Worm (Caenorhabditis elegans): ENCODE data around the gene F32D8.15.

F32D8.15 gene

ce11 chrV:10939990-10940570 is 36.2 kb downstream of the F32D8.15 start:
- TF ChIP-seq hlh-17 (GFP tag; optimal IDR thresholded peaks at IDR 0.05; ENCODE audit: borderline replicate concordance) (no peak), mep-1 (tag; optimal IDR thresholded peaks at IDR 0.05) (no peak), alr-1 (tag; optimal IDR thresholded peaks at IDR 0.05; ENCODE audit: borderline replicate concordance) (no peak), pag-3 (tag; optimal IDR thresholded peaks at IDR 0.05; ENCODE audit: borderline replicate concordance, insufficient read depth) (no peak), nhr-237 (tag; optimal IDR thresholded peaks at IDR 0.05) (no peak), snpc-4 (tag; optimal IDR thresholded peaks at IDR 0.05) (no peak), mdl-1 (tag; optimal IDR thresholded peaks at IDR 0.05) (peak in 1 of 2 experiments; percentile 19), lin-39 (tag; optimal IDR thresholded peaks at IDR 0.05) (no peak), grh-1 (GFP tag; IDR thresholded peaks at IDR 0.05) (peak; percentile 46; the same call in 1 of the 2 replicates), lin-15B (tag; optimal IDR thresholded peaks at IDR 0.05) (no peak), unc-130 (tag; optimal IDR thresholded peaks at IDR 0.05) (no peak), ama-1 (optimal IDR thresholded peaks at IDR 0.05) (no peak), aha-1 (tag; optimal IDR thresholded peaks at IDR 0.05) (no peak), snu-23 (GFP tag; optimal IDR thresholded peaks at IDR 0.05) (no peak), blmp-1 (tag; optimal IDR thresholded peaks at IDR 0.05) (peak; percentile 46), nhr-85 (tag) (peak; percentile 92), pqm-1 (tag; optimal IDR thresholded peaks at IDR 0.05) (no peak), jun-1 (tag; optimal IDR thresholded peaks at IDR 0.05) (no peak), lin-35 (GFP tag; optimal IDR thresholded peaks at IDR 0.05) (no peak), dpl-1 (GFP tag; optimal IDR thresholded peaks at IDR 0.05) (no peak), efl-1 (optimal IDR thresholded peaks at IDR 0.05) (no peak), efl-1 (GFP tag; optimal IDR thresholded peaks at IDR 0.05 in 1 of 2) (peak in 1 of 2 experiments; percentile 70), irx-1 (tag; optimal IDR thresholded peaks at IDR 0.05) (no peak), elt-3 (tag; optimal IDR thresholded peaks at IDR 0.05) (no peak), ets-5 (GFP tag; IDR thresholded peaks at IDR 0.05) (no peak), sox-4 (tag; optimal IDR thresholded peaks at IDR 0.05) (no peak)

ce11 chrV:10940571-10940991 is 36.7 kb downstream of the F32D8.15 start:
- TF ChIP-seq nhr-28 (tag; optimal IDR thresholded peaks at IDR 0.05) = no peak
- no peak for TF ChIP-seq zag-1 (tag; optimal IDR thresholded peaks at IDR 0.05)
- TF ChIP-seq alr-1 (tag; optimal IDR thresholded peaks at IDR 0.05; ENCODE audit: borderline replicate concordance) = no peak
- peak; percentile 53 to 70 for TF ChIP-seq lsy-2 (tag; optimal IDR thresholded peaks at IDR 0.05)
- TF ChIP-seq mdl-1 (tag; optimal IDR thresholded peaks at IDR 0.05) = peak in 1 of 2 experiments; percentile 53
- no peak for TF ChIP-seq hlh-4 (tag; optimal IDR thresholded peaks at IDR 0.05)
- peak; percentile 87 for TF ChIP-seq nhr-85 (tag)
- no peak for TF ChIP-seq C34B4.2 (tag; optimal IDR thresholded peaks at IDR 0.05)
- TF ChIP-seq tbx-2 (tag; optimal IDR thresholded peaks at IDR 0.05) = peak; percentile 24
- peak; percentile 66 for TF ChIP-seq nhr-19 (GFP tag; conservative IDR thresholded peaks at IDR 0.05)
- peak; percentile 23 for TF ChIP-seq ama-1 (optimal IDR thresholded peaks at IDR 0.05)
- TF ChIP-seq ztf-4 (tag; optimal IDR thresholded peaks at IDR 0.05) = peak; percentile 16
- TF ChIP-seq mep-1 (tag; optimal IDR thresholded peaks at IDR 0.05) = peak; percentile 79
- TF ChIP-seq sup-37 (GFP tag; optimal IDR thresholded peaks at IDR 0.05) = no peak
- TF ChIP-seq irx-1 (tag; optimal IDR thresholded peaks at IDR 0.05) = no peak
- no peak for TF ChIP-seq pag-3 (tag; optimal IDR thresholded peaks at IDR 0.05; ENCODE audit: borderline replicate concordance, insufficient read depth)
- no peak for TF ChIP-seq nhr-237 (tag; optimal IDR thresholded peaks at IDR 0.05)
- TF ChIP-seq unc-130 (tag; optimal IDR thresholded peaks at IDR 0.05) = no peak
- TF ChIP-seq nhr-47 (tag; optimal IDR thresholded peaks at IDR 0.05) = peak; percentile 57
- peak; percentile 6 for TF ChIP-seq aly-2 (tag; optimal IDR thresholded peaks at IDR 0.05)
- TF ChIP-seq hlh-17 (GFP tag; optimal IDR thresholded peaks at IDR 0.05; ENCODE audit: borderline replicate concordance) = no peak
- TF ChIP-seq fkh-4 (tag; optimal IDR thresholded peaks at IDR 0.05; ENCODE audit: borderline replicate concordance) = no peak
- TF ChIP-seq efl-1 (optimal IDR thresholded peaks at IDR 0.05) = peak; percentile 38 to 67
- TF ChIP-seq efl-1 (GFP tag; optimal IDR thresholded peaks at IDR 0.05 in 1 of 2) = no peak
- TF ChIP-seq skn-1 (tag; optimal IDR thresholded peaks at IDR 0.05) = peak; percentile 66
- peak; percentile 16 for TF ChIP-seq pqm-1 (tag; optimal IDR thresholded peaks at IDR 0.05)
- peak; percentile 60 for TF ChIP-seq rnt-1 (tag; optimal IDR thresholded peaks at IDR 0.05)
- no peak for TF ChIP-seq ceh-63 (GFP tag; optimal IDR thresholded peaks at IDR 0.05)
- TF ChIP-seq efl-3 (GFP tag; optimal IDR thresholded peaks at IDR 0.05) = no peak
- no peak for TF ChIP-seq sox-4 (tag; optimal IDR thresholded peaks at IDR 0.05)
- peak; percentile 41 for TF ChIP-seq swsn-7 (tag; optimal IDR thresholded peaks at IDR 0.05)
- peak in 3 of 6 experiments; percentile 19 to 83 (median 61) for TF ChIP-seq elt-3 (tag; optimal IDR thresholded peaks at IDR 0.05)
- no peak for TF ChIP-seq tlp-1 (tag; optimal IDR thresholded peaks at IDR 0.05)
- no peak for TF ChIP-seq vab-15 (tag; optimal IDR thresholded peaks at IDR 0.05)
- TF ChIP-seq unc-98 (GFP tag; IDR thresholded peaks at IDR 0.05) = no peak
- TF ChIP-seq egl-27 (tag; optimal IDR thresholded peaks at IDR 0.05) = no peak
- peak; percentile 43 to 61 for TF ChIP-seq lin-35 (GFP tag; optimal IDR thresholded peaks at IDR 0.05)
- TF ChIP-seq egl-13 (tag; optimal IDR thresholded peaks at IDR 0.05) = no peak
- TF ChIP-seq unc-30 (tag; optimal IDR thresholded peaks at IDR 0.05) = no peak
